Fruit fly (Drosophila melanogaster) whole organism, embryonic: Measurements from ENCODE around the gene Pif1B.

Source experiments
- BEAF-32 ChIP-seq: fragments of 200-800 bp; sonication (Bioruptor generic); optimal IDR thresholded peaks from 3 replicates; lab custom pipeline; 2017; ENCODE audit warnings: missing biosample characterization, missing genetic modification characterization, mild to moderate bottlenecking, moderate library complexity, missing genetic modification reagents
- CG1024 ChIP-seq: fragments of 200-800 bp; sonication (Bioruptor generic); IDR thresholded peaks from 2 replicates; pipeline ENCODE4 v1.3.6; 2022; ENCODE audit warnings: missing biosample characterization, missing genetic modification characterization
- CG10267 ChIP-seq: fragments of 200-800 bp; sonication (Bioruptor generic); optimal IDR thresholded peaks from 2 replicates; lab custom pipeline; 2018; ENCODE audit warnings: missing biosample characterization, mild to moderate bottlenecking, missing genetic modification characterization, moderate library complexity
- CG1792 ChIP-seq: fragments of 200-800 bp; sonication (Bioruptor generic); optimal IDR thresholded peaks from 2 replicates; lab custom pipeline; 2016; ENCODE audit warnings: missing biosample characterization, missing genetic modification characterization
- CG18011 ChIP-seq: fragments of 200-800 bp; sonication (Bioruptor generic); optimal IDR thresholded peaks from 2 replicates; lab custom pipeline; 2017; ENCODE audit warnings: missing biosample characterization, missing genetic modification characterization, mild to moderate bottlenecking, moderate library complexity, missing genotype
- CG18599 ChIP-seq: fragments of 200-800 bp; sonication (Bioruptor generic); optimal IDR thresholded peaks from 3 replicates; lab custom pipeline; 2017; ENCODE audit warnings: missing biosample characterization, missing genetic modification characterization, mild to moderate bottlenecking, moderate library complexity, missing genetic modification reagents
- CG18764 ChIP-seq: fragments of 200-800 bp; sonication (Bioruptor generic); optimal IDR thresholded peaks from 3 replicates; lab custom pipeline; 2016; ENCODE audit warnings: missing biosample characterization, missing genetic modification characterization
- CG2202 ChIP-seq: fragments of 200-800 bp; sonication (Bioruptor generic); optimal IDR thresholded peaks from 2 replicates; lab custom pipeline; 2018; ENCODE audit warnings: missing biosample characterization, mild to moderate bottlenecking, missing genetic modification characterization
- CG30431 ChIP-seq: fragments of 200-800 bp; sonication (Bioruptor generic); optimal IDR thresholded peaks from 2 replicates; lab custom pipeline; 2017; ENCODE audit warnings: missing biosample characterization, missing genetic modification characterization
- CG3847 ChIP-seq: fragments of 200-800 bp; sonication (Bioruptor generic); IDR thresholded peaks from 2 replicates; pipeline ENCODE4 v1.3.6; 2022; ENCODE audit warnings: missing biosample characterization, missing genetic modification characterization
- CG4360 ChIP-seq: fragments of 200-800 bp; sonication (Bioruptor generic); IDR thresholded peaks from 2 replicates; pipeline ENCODE4 v1.3.6; 2022; ENCODE audit warnings: missing biosample characterization, missing genetic modification characterization
- CG6791 ChIP-seq: fragments of 200-800 bp; sonication (Bioruptor generic); IDR thresholded peaks from 3 replicates; pipeline ENCODE4 v1.3.6; 2022; ENCODE audit warnings: missing biosample characterization, missing genetic modification characterization; ENCODE audit not compliant: partially characterized antibody
- CG6854 ChIP-seq: fragments of 200-800 bp; sonication (Bioruptor generic); optimal IDR thresholded peaks from 3 replicates; lab custom pipeline; 2017; ENCODE audit warnings: missing biosample characterization, mild to moderate bottlenecking, missing genetic modification characterization
- CG8359 ChIP-seq: fragments of 200-800 bp; sonication (Bioruptor generic); optimal IDR thresholded peaks from 2 replicates; lab custom pipeline; 2017; ENCODE audit warnings: missing biosample characterization, mild to moderate bottlenecking, missing genetic modification characterization, borderline replicate concordance
- CG8924 ChIP-seq: fragments of 200-800 bp; optimal IDR thresholded peaks from 3 replicates; lab custom pipeline; 2019; ENCODE audit warnings: missing biosample characterization, mild to moderate bottlenecking, missing genetic modification characterization, moderate library complexity
- CG9876 ChIP-seq: fragments of 200-800 bp; sonication (Bioruptor generic); optimal IDR thresholded peaks from 2 replicates; lab custom pipeline; 2016; ENCODE audit warnings: missing biosample characterization, missing genetic modification characterization
- CrebB ChIP-seq: fragments of 200-800 bp; sonication (Bioruptor generic); optimal IDR thresholded peaks from 3 replicates; lab custom pipeline; 2018; ENCODE audit warnings: missing biosample characterization, mild to moderate bottlenecking, missing genetic modification characterization
- Dip2 ChIP-seq: fragments of 200-800 bp; sonication (Bioruptor generic); IDR thresholded peaks from 2 replicates; pipeline ENCODE4 v1.3.6; 2022; ENCODE audit warnings: missing biosample characterization, missing genetic modification characterization
- Eip74EF ChIP-seq, 2 experiments: fragments of 200-800 bp in 1 of 2; fragments of >200 bp in 1 of 2; sonication (Bioruptor generic) in 1 of 2; optimal IDR thresholded peaks; 2 replicates each; lab custom pipeline; 2017 to 2019; ENCODE audit warnings: missing biosample characterization in 2 of 2, missing genetic modification characterization in 2 of 2, mild to moderate bottlenecking in 1 of 2, moderate library complexity in 1 of 2
- Fer2 ChIP-seq: fragments of 200-800 bp; sonication (Bioruptor generic); optimal IDR thresholded peaks from 2 replicates; lab custom pipeline; 2018; ENCODE audit warnings: missing biosample characterization, mild to moderate bottlenecking, missing genetic modification characterization, moderate library complexity
- Hr39 ChIP-seq: fragments of >200 bp; optimal IDR thresholded peaks from 2 replicates; lab custom pipeline; 2017
- Hsf ChIP-seq: fragments of 200-800 bp; sonication (Bioruptor generic); optimal IDR thresholded peaks from 3 replicates; lab custom pipeline; 2016; ENCODE audit warnings: missing biosample characterization, missing genetic modification characterization
- Jarid2 ChIP-seq: fragments of 200-800 bp; sonication (Bioruptor generic); optimal IDR thresholded peaks from 3 replicates; lab custom pipeline; 2017; ENCODE audit warnings: mild to moderate bottlenecking, missing biosample characterization, missing genetic modification reagents, missing genetic modification characterization
- MTF-1 ChIP-seq: fragments of 200-800 bp; sonication (Bioruptor generic); optimal IDR thresholded peaks from 2 replicates; lab custom pipeline; 2018; ENCODE audit warnings: missing biosample characterization, mild to moderate bottlenecking, missing genetic modification characterization, borderline replicate concordance
- NfI ChIP-seq: fragments of 200-800 bp; sonication (Bioruptor generic); optimal IDR thresholded peaks from 3 replicates; lab custom pipeline; 2018; ENCODE audit warnings: missing biosample characterization, mild to moderate bottlenecking, missing genetic modification characterization, moderate library complexity
- Oli ChIP-seq: fragments of 200-800 bp; sonication (Bioruptor generic); optimal IDR thresholded peaks from 2 replicates; lab custom pipeline; 2018; ENCODE audit warnings: missing biosample characterization, mild to moderate bottlenecking, missing genetic modification characterization, moderate library complexity
- Ptx1 ChIP-seq: fragments of 200-800 bp; sonication (Bioruptor generic); IDR thresholded peaks from 2 replicates; pipeline ENCODE4 v1.3.6; 2022; ENCODE audit warnings: missing biosample characterization, missing genetic modification characterization
- Sox102F ChIP-seq: fragments of 200-800 bp; sonication (Bioruptor generic); optimal IDR thresholded peaks from 2 replicates; lab custom pipeline; 2018; ENCODE audit warnings: missing biosample characterization, mild to moderate bottlenecking, missing genetic modification characterization, moderate library complexity
- Stat92E ChIP-seq, 3 experiments: fragments of >200 bp in 2 of 3; fragments of 200-800 bp in 1 of 3; sonication (Bioruptor generic) in 1 of 3; optimal IDR thresholded peaks; 2 replicates each; lab custom pipeline; 2017 to 2019; ENCODE audit warnings: missing biosample characterization in 3 of 3, missing genetic modification characterization in 3 of 3, mild to moderate bottlenecking in 1 of 3, moderate library complexity in 1 of 3
- aop ChIP-seq: fragments of 200-800 bp; sonication (Bioruptor generic); IDR thresholded peaks from 2 replicates; pipeline ENCODE4 v1.3.6; 2022; ENCODE audit warnings: missing biosample characterization, missing genetic modification characterization
- ase ChIP-seq: fragments of 200-800 bp; sonication (Bioruptor generic); IDR thresholded peaks from 3 replicates; pipeline ENCODE4 v1.3.6; 2022; ENCODE audit warnings: missing biosample characterization, missing genetic modification characterization
- cad ChIP-seq: fragments of >200 bp; optimal IDR thresholded peaks from 2 replicates; lab custom pipeline; 2017; ENCODE audit warnings: missing biosample characterization, missing genetic modification characterization
- danr ChIP-seq: fragments of 200-800 bp; sonication (Bioruptor generic); IDR thresholded peaks from 2 replicates; pipeline ENCODE4 v1.3.6; 2022; ENCODE audit warnings: missing biosample characterization, missing genetic modification characterization
- eyg ChIP-seq: fragments of 200-800 bp; sonication (Bioruptor generic); optimal IDR thresholded peaks from 3 replicates; lab custom pipeline; 2016; ENCODE audit warnings: missing biosample characterization, missing genetic modification characterization
- fd96Cb ChIP-seq: fragments of 200-800 bp; sonication (Bioruptor generic); optimal IDR thresholded peaks from 2 replicates; lab custom pipeline; 2018; ENCODE audit warnings: missing biosample characterization, mild to moderate bottlenecking, missing genetic modification characterization, moderate library complexity
- ftz-f1 ChIP-seq: fragments of 200-800 bp; sonication (Bioruptor generic); optimal IDR thresholded peaks from 2 replicates; lab custom pipeline; 2016; ENCODE audit warnings: missing biosample characterization, missing genetic modification characterization
- gcm ChIP-seq: fragments of 200-800 bp; sonication (Bioruptor generic); optimal IDR thresholded peaks from 2 replicates; lab custom pipeline; 2019; ENCODE audit warnings: missing biosample characterization, mild to moderate bottlenecking, missing genetic modification characterization, moderate library complexity
- gcm2 ChIP-seq: fragments of 200-800 bp; sonication (Bioruptor generic); optimal IDR thresholded peaks from 2 replicates; lab custom pipeline; 2016; ENCODE audit warnings: missing biosample characterization, missing genetic modification characterization
- h ChIP-seq: fragments of >200 bp; optimal IDR thresholded peaks from 2 replicates; lab custom pipeline; 2017
- hbn ChIP-seq: fragments of 200-800 bp; sonication (Bioruptor generic); IDR thresholded peaks from 2 replicates; pipeline ENCODE4 v1.3.6; 2022; ENCODE audit warnings: missing biosample characterization, missing genetic modification characterization; ENCODE audit not compliant: partially characterized antibody
- lbe ChIP-seq: fragments of 200-800 bp; sonication (Bioruptor generic); optimal IDR thresholded peaks from 2 replicates; lab custom pipeline; 2016; ENCODE audit warnings: missing biosample characterization, mild to moderate bottlenecking, missing genetic modification characterization
- mam ChIP-seq: fragments of 200-800 bp; sonication (Bioruptor generic); optimal IDR thresholded peaks from 3 replicates; lab custom pipeline; 2016; ENCODE audit warnings: missing biosample characterization, missing genetic modification characterization
- p53 ChIP-seq: fragments of 200-800 bp; sonication (Bioruptor generic); optimal IDR thresholded peaks from 2 replicates; lab custom pipeline; 2016; ENCODE audit warnings: missing biosample characterization, missing genetic modification characterization
- pita ChIP-seq: fragments of 200-800 bp; sonication (Bioruptor generic); optimal IDR thresholded peaks from 2 replicates; lab custom pipeline; 2017; ENCODE audit warnings: missing biosample characterization, mild to moderate bottlenecking, missing genetic modification characterization
- pzg ChIP-seq: fragments of 200-800 bp; sonication (Bioruptor generic); optimal IDR thresholded peaks from 3 replicates; lab custom pipeline; 2018; ENCODE audit warnings: missing biosample characterization, mild to moderate bottlenecking, missing genetic modification characterization, moderate library complexity
- salm ChIP-seq: fragments of 200-800 bp; sonication (Bioruptor generic); optimal IDR thresholded peaks from 2 replicates; lab custom pipeline; 2018; ENCODE audit warnings: missing biosample characterization, mild to moderate bottlenecking, missing genetic modification characterization
- tgo ChIP-seq: fragments of 200-800 bp; sonication (Bioruptor generic); IDR thresholded peaks from 3 replicates; pipeline ENCODE4 v1.3.6; 2022; ENCODE audit warnings: missing biosample characterization, missing genetic modification characterization
- tin ChIP-seq: fragments of 200-800 bp; sonication (Bioruptor generic); optimal IDR thresholded peaks from 3 replicates; lab custom pipeline; 2016; ENCODE audit warnings: missing biosample characterization, missing genetic modification characterization
- trem ChIP-seq: fragments of 200-800 bp; optimal IDR thresholded peaks from 3 replicates; lab custom pipeline; 2019; ENCODE audit warnings: missing biosample characterization, mild to moderate bottlenecking, missing genetic modification characterization, moderate library complexity
- vvl ChIP-seq: fragments of 200-800 bp; sonication (Bioruptor generic); IDR thresholded peaks from 2 replicates; pipeline ENCODE4 v1.3.6; 2022; ENCODE audit warnings: missing biosample characterization, missing genetic modification characterization
- wek ChIP-seq: fragments of 200-800 bp; sonication (Bioruptor generic); optimal IDR thresholded peaks from 3 replicates; lab custom pipeline; 2018; ENCODE audit warnings: missing biosample characterization, mild to moderate bottlenecking, missing genetic modification characterization, moderate library complexity

Pif1B gene

dm6 chr3R:8784788-8785187 lies 16.2 kb downstream of the Pif1B start (continued):
- TF ChIP-seq CG6791 (GFP tag; lab: Robert Waterston, UW) (no peak), CG1792 (GFP tag; lab: Kevin White, UChicago) (no peak), CG18011 (no peak), pita (GFP tag; lab: Kevin White, UChicago) (no peak), eyg (no peak), h (lab: Kevin White, UChicago) (no peak), CG3847 (peak; percentile 39; the same call in 1 of the 2 replicates), CG10267 (tag; lab: Kevin White, UChicago) (no peak), hbn (GFP tag; lab: Robert Waterston, UW) (no peak), lbe (GFP tag; lab: Kevin White, UChicago) (no peak), vvl (GFP tag; lab: Robert Waterston, UW) (peak; percentile 80), aop (no peak), tgo (peak; percentile 58; the same call in 2 of the 3 replicates), CG6854 (GFP tag; lab: Kevin White, UChicago) (no peak), Ptx1 (GFP tag; lab: Robert Waterston, UW) (peak; percentile 68), wek (GFP tag; lab: Kevin White, UChicago) (no peak), gcm (GFP tag; lab: Kevin White, UChicago) (no peak), Oli (peak; percentile 59), p53 (GFP tag; lab: Kevin White, UChicago) (no peak), cad (no peak), tin (peak; percentile 30), CG8924 (tag; lab: Kevin White, UChicago) (no peak), ftz-f1 (GFP tag; lab: Kevin White, UChicago) (no peak), CG30431 (GFP tag; lab: Kevin White, UChicago) (no peak), MTF-1 (no peak), Sox102F (GFP tag; lab: Kevin White, UChicago) (peak; percentile 65), danr (GFP tag; lab: Robert Waterston, UW) (no peak), ase (no peak), CG4360 (GFP tag; lab: Robert Waterston, UW) (no peak), NfI (GFP tag; lab: Kevin White, UChicago) (peak; percentile 22), Jarid2 (no peak), CG18599 (GFP tag; lab: Kevin White, UChicago) (peak; percentile 57), Hsf (peak; percentile 43), CG2202 (no peak), CG1024 (GFP tag; lab: Robert Waterston, UW) (no peak), gcm2 (GFP tag; lab: Kevin White, UChicago) (no peak), Dip2 (GFP tag; lab: Robert Waterston, UW) (no peak), Hr39 (lab: Kevin White, UChicago) (no peak), CrebB (tag; lab: Kevin White, UChicago) (no peak), CG18764 (GFP tag; lab: Kevin White, UChicago) (no peak), CG9876 (no peak), trem (no peak), Stat92E (GFP tag; optimal IDR thresholded peaks at IDR 0.05; lab: Kevin White, UChicago) (no peak), CG8359 (GFP tag; lab: Kevin White, UChicago) (no peak), Eip74EF (GFP tag; optimal IDR thresholded peaks at IDR 0.05; lab: Kevin White, UChicago) (no peak), fd96Cb (tag; lab: Kevin White, UChicago) (no peak), mam (GFP tag; lab: Kevin White, UChicago) (peak; percentile 52), Fer2 (tag; lab: Kevin White, UChicago) (no peak), BEAF-32 (GFP tag; lab: Kevin White, UChicago) (no peak), pzg (GFP tag; lab: Kevin White, UChicago) (no peak), salm (tag; lab: Kevin White, UChicago) (no peak)
